Fruit fly (Drosophila melanogaster) whole organism, embryonic: ENCODE data around the gene Atg2.
A peak's percentile ranks its signal among the peaks of the same experiment; 100 is the strongest.

Experiments
- ATbp ChIP-seq: fragments of 200-800 bp; sonication (Bioruptor generic); optimal IDR thresholded peaks from 2 replicates; lab custom pipeline; 2017; ENCODE audit warnings: missing biosample characterization, mild to moderate bottlenecking, missing genetic modification characterization, missing genetic modification reagents
- Aef1 ChIP-seq: fragments of 200-800 bp; sonication (Bioruptor generic); IDR thresholded peaks from 3 replicates; pipeline ENCODE4 v1.3.6; 2022; ENCODE audit warnings: missing biosample characterization, missing genetic modification characterization
- Bdp1 ChIP-seq: fragments of 200-800 bp; sonication (Bioruptor generic); optimal IDR thresholded peaks from 3 replicates; lab custom pipeline; 2016; ENCODE audit warnings: missing biosample characterization, missing genetic modification characterization
- CG10366 ChIP-seq: fragments of 200-800 bp; sonication (Bioruptor generic); IDR thresholded peaks from 2 replicates; pipeline ENCODE4 v1.3.6; 2022; ENCODE audit warnings: missing biosample characterization, missing genetic modification characterization
- CG10431 ChIP-seq: fragments of 200-800 bp; sonication (Bioruptor generic); optimal IDR thresholded peaks from 3 replicates; lab custom pipeline; 2018; ENCODE audit warnings: missing biosample characterization, mild to moderate bottlenecking, missing genetic modification characterization
- CG11695 ChIP-seq: fragments of 200-800 bp; sonication (Bioruptor generic); IDR thresholded peaks from 3 replicates; pipeline ENCODE4 v1.3.6; 2022; ENCODE audit warnings: missing biosample characterization, missing genetic modification characterization
- CG12219 ChIP-seq: fragments of 200-800 bp; sonication (Bioruptor generic); optimal IDR thresholded peaks from 3 replicates; lab custom pipeline; 2018; ENCODE audit warnings: missing biosample characterization, mild to moderate bottlenecking, missing genetic modification characterization
- CG12391 ChIP-seq: fragments of 200-800 bp; sonication (Bioruptor generic); optimal IDR thresholded peaks from 3 replicates; lab custom pipeline; 2018; ENCODE audit warnings: missing biosample characterization, mild to moderate bottlenecking, missing genetic modification characterization, moderate library complexity
- CG12659 ChIP-seq: fragments of 200-800 bp; sonication (Bioruptor generic); optimal IDR thresholded peaks from 3 replicates; lab custom pipeline; 2017; ENCODE audit warnings: mild to moderate bottlenecking, missing biosample characterization, missing genetic modification reagents, missing genetic modification characterization
- CG13775 ChIP-seq: fragments of 200-800 bp; sonication (Bioruptor generic); optimal IDR thresholded peaks from 3 replicates; lab custom pipeline; 2017; ENCODE audit warnings: missing biosample characterization, mild to moderate bottlenecking, missing genetic modification characterization
- CG15696 ChIP-seq: fragments of 200-800 bp; sonication (Bioruptor generic); optimal IDR thresholded peaks from 2 replicates; lab custom pipeline; 2019; ENCODE audit warnings: missing biosample characterization, mild to moderate bottlenecking, missing genetic modification characterization, moderate library complexity
- CG1603 ChIP-seq: fragments of 200-800 bp; sonication (Bioruptor generic); optimal IDR thresholded peaks from 2 replicates; lab custom pipeline; 2019; ENCODE audit warnings: missing biosample characterization, mild to moderate bottlenecking, missing genetic modification characterization, moderate library complexity
- CG16813 ChIP-seq: fragments of 200-800 bp; sonication (Bioruptor generic); IDR thresholded peaks from 3 replicates; pipeline ENCODE4 v1.3.6; 2022; ENCODE audit warnings: missing biosample characterization, missing genetic modification characterization; ENCODE audit not compliant: partially characterized antibody
- CG2889 ChIP-seq: fragments of 200-800 bp; sonication (Bioruptor generic); IDR thresholded peaks from 3 replicates; pipeline ENCODE4 v1.3.6; 2022; ENCODE audit warnings: missing biosample characterization, missing genetic modification characterization
- CG32767 ChIP-seq: fragments of 200-800 bp; sonication (Bioruptor generic); IDR thresholded peaks from 2 replicates; pipeline ENCODE4 v1.3.6; 2022; ENCODE audit warnings: missing biosample characterization, missing genetic modification characterization
- CG34422 ChIP-seq: fragments of 200-800 bp; sonication (Bioruptor generic); IDR thresholded peaks from 3 replicates; pipeline ENCODE4 v1.3.6; 2022; ENCODE audit warnings: missing biosample characterization, missing genetic modification characterization
- CG3838 ChIP-seq: fragments of 200-800 bp; sonication (Bioruptor generic); optimal IDR thresholded peaks from 3 replicates; lab custom pipeline; 2016; ENCODE audit warnings: missing biosample characterization, missing genetic modification characterization
- CG4328 ChIP-seq: fragments of 200-800 bp; sonication (Bioruptor generic); optimal IDR thresholded peaks from 3 replicates; lab custom pipeline; 2017; ENCODE audit warnings: missing biosample characterization, missing genetic modification reagents, missing genetic modification characterization
- CG5245 ChIP-seq: fragments of 200-800 bp; sonication (Bioruptor generic); optimal IDR thresholded peaks from 3 replicates; lab custom pipeline; 2016; ENCODE audit warnings: missing biosample characterization, missing genetic modification characterization
- CG6654 ChIP-seq: fragments of 200-800 bp; sonication (Bioruptor generic); optimal IDR thresholded peaks from 2 replicates; lab custom pipeline; 2017; ENCODE audit warnings: missing biosample characterization, mild to moderate bottlenecking, missing genetic modification characterization
- CG7745 ChIP-seq: fragments of 200-800 bp; sonication (Bioruptor generic); optimal IDR thresholded peaks from 2 replicates; lab custom pipeline; 2018; ENCODE audit warnings: missing biosample characterization, mild to moderate bottlenecking, missing genetic modification characterization, moderate library complexity
- CG8281 ChIP-seq: fragments of 200-800 bp; sonication (Bioruptor generic); optimal IDR thresholded peaks from 2 replicates; lab custom pipeline; 2018; ENCODE audit warnings: missing biosample characterization, mild to moderate bottlenecking, missing genetic modification characterization, moderate library complexity
- Dip2 ChIP-seq: fragments of 200-800 bp; sonication (Bioruptor generic); IDR thresholded peaks from 2 replicates; pipeline ENCODE4 v1.3.6; 2022; ENCODE audit warnings: missing biosample characterization, missing genetic modification characterization
- Dp ChIP-seq: fragments of 200-800 bp; sonication (Bioruptor generic); optimal IDR thresholded peaks from 2 replicates; lab custom pipeline; 2018; ENCODE audit warnings: missing biosample characterization, mild to moderate bottlenecking, missing genetic modification characterization, moderate library complexity
- Dref ChIP-seq: fragments of 200-800 bp; sonication (Bioruptor generic); IDR thresholded peaks from 2 replicates; pipeline ENCODE4 v1.3.6; 2022; ENCODE audit warnings: missing biosample characterization, missing genetic modification characterization
- E2f1 ChIP-seq: fragments of 200-800 bp; sonication (Bioruptor generic); IDR thresholded peaks from 2 replicates; pipeline ENCODE4 v1.3.6; 2022; ENCODE audit warnings: missing biosample characterization, missing genetic modification characterization
- Mad ChIP-seq: fragments of 200-800 bp; sonication (Bioruptor generic); optimal IDR thresholded peaks from 2 replicates; lab custom pipeline; 2016; ENCODE audit warnings: missing biosample characterization, missing genetic modification characterization
- Rfx ChIP-seq: fragments of 200-800 bp; sonication (Bioruptor generic); IDR thresholded peaks from 2 replicates; pipeline ENCODE4 v1.3.6; 2022; ENCODE audit warnings: missing biosample characterization, missing genetic modification characterization
- Scr ChIP-seq: fragments of 200-800 bp; sonication (Bioruptor generic); IDR thresholded peaks from 2 replicates; pipeline ENCODE4 v1.3.6; 2022; ENCODE audit warnings: missing biosample characterization, missing genetic modification characterization; ENCODE audit not compliant: partially characterized antibody
- Side ChIP-seq: fragments of 200-800 bp; sonication (Bioruptor generic); optimal IDR thresholded peaks from 2 replicates; lab custom pipeline; 2016; ENCODE audit warnings: missing biosample characterization, missing genetic modification characterization
- Sin3A ChIP-seq: fragments of >200 bp; optimal IDR thresholded peaks from 2 replicates; lab custom pipeline; 2018
- Six4 ChIP-seq: fragments of 200-800 bp; sonication (Bioruptor generic); optimal IDR thresholded peaks from 2 replicates; lab custom pipeline; 2016; ENCODE audit warnings: missing biosample characterization, missing genetic modification characterization
- cad ChIP-seq: fragments of >200 bp; optimal IDR thresholded peaks from 2 replicates; lab custom pipeline; 2017; ENCODE audit warnings: missing biosample characterization, missing genetic modification characterization
- crp ChIP-seq, 2 experiments: fragments of 200-800 bp; sonication (Bioruptor generic); optimal IDR thresholded peaks; 2 replicates in 1 of 2; 3 replicates in 1 of 2; lab custom pipeline; 2017; ENCODE audit warnings: missing biosample characterization in 2 of 2, missing genetic modification characterization in 2 of 2, mild to moderate bottlenecking in 1 of 2, moderate library complexity in 1 of 2
- dysf ChIP-seq: fragments of 200-800 bp; sonication (Bioruptor generic); IDR thresholded peaks from 3 replicates; pipeline ENCODE4 v1.3.6; 2022; ENCODE audit warnings: missing biosample characterization, missing genetic modification characterization
- en ChIP-seq: fragments of 200-800 bp; sonication (Bioruptor generic); optimal IDR thresholded peaks from 2 replicates; lab custom pipeline; 2016; ENCODE audit warnings: missing biosample characterization, missing genetic modification characterization
- fd64A ChIP-seq: fragments of 200-800 bp; sonication (Bioruptor generic); optimal IDR thresholded peaks from 3 replicates; lab custom pipeline; 2018; ENCODE audit warnings: missing biosample characterization, mild to moderate bottlenecking, missing genetic modification characterization
- ftz-f1 ChIP-seq: fragments of 200-800 bp; sonication (Bioruptor generic); optimal IDR thresholded peaks from 2 replicates; lab custom pipeline; 2016; ENCODE audit warnings: missing biosample characterization, missing genetic modification characterization
- gem ChIP-seq: fragments of 200-800 bp; sonication (Bioruptor generic); optimal IDR thresholded peaks from 2 replicates; lab custom pipeline; 2019; ENCODE audit warnings: missing biosample characterization, mild to moderate bottlenecking, missing genetic modification characterization, moderate library complexity
- grau ChIP-seq: fragments of 200-800 bp; optimal IDR thresholded peaks from 3 replicates; lab custom pipeline; 2019; ENCODE audit warnings: missing biosample characterization, mild to moderate bottlenecking, missing genetic modification characterization, moderate library complexity
- gt ChIP-seq: fragments of 200-800 bp; sonication (Bioruptor generic); IDR thresholded peaks from 2 replicates; pipeline ENCODE4 v1.3.6; 2022; ENCODE audit warnings: missing biosample characterization, missing genetic modification characterization
- insv ChIP-seq, 2 experiments: fragments of 200-800 bp; sonication (Bioruptor generic); optimal IDR thresholded peaks; 3 replicates each; lab custom pipeline; 2016 to 2018; ENCODE audit warnings: missing biosample characterization in 2 of 2, missing genetic modification characterization in 2 of 2
- jing ChIP-seq: fragments of 200-800 bp; sonication (Bioruptor generic); optimal IDR thresholded peaks from 2 replicates; lab custom pipeline; 2018; ENCODE audit warnings: missing biosample characterization, mild to moderate bottlenecking, missing genetic modification characterization
- kni ChIP-seq: fragments of 200-800 bp; sonication (Bioruptor generic); optimal IDR thresholded peaks from 3 replicates; lab custom pipeline; 2017; ENCODE audit warnings: mild to moderate bottlenecking, missing biosample characterization, missing genetic modification reagents, missing genetic modification characterization
- lov ChIP-seq, 2 experiments: fragments of 200-800 bp in 1 of 2; fragments of >200 bp in 1 of 2; sonication (Bioruptor generic) in 1 of 2; IDR thresholded peaks in 1 of 2; optimal IDR thresholded peaks in 1 of 2; 2 replicates in 1 of 2; 3 replicates in 1 of 2; pipeline versions ENCODE4 v1.3.6 to Lab custom; 2017 to 2022; ENCODE audit warnings: missing biosample characterization in 1 of 2, missing genetic modification characterization in 1 of 2
- pho ChIP-seq: fragments of 200-800 bp; sonication (Bioruptor generic); optimal IDR thresholded peaks from 2 replicates; lab custom pipeline; 2016; ENCODE audit warnings: missing biosample characterization, missing genetic modification characterization
- ro ChIP-seq: fragments of 200-800 bp; sonication (Bioruptor generic); IDR thresholded peaks from 2 replicates; pipeline ENCODE4 v1.3.6; 2022; ENCODE audit warnings: missing biosample characterization, missing genetic modification characterization
- slbo ChIP-seq: fragments of 200-800 bp; sonication (Bioruptor generic); IDR thresholded peaks from 2 replicates; pipeline ENCODE4 v1.3.6; 2022; ENCODE audit warnings: missing biosample characterization, missing genetic modification characterization
- sug ChIP-seq: fragments of 200-800 bp; optimal IDR thresholded peaks from 2 replicates; lab custom pipeline; 2019; ENCODE audit warnings: missing biosample characterization, mild to moderate bottlenecking, missing genetic modification characterization, moderate library complexity
- tin ChIP-seq: fragments of 200-800 bp; sonication (Bioruptor generic); optimal IDR thresholded peaks from 3 replicates; lab custom pipeline; 2016; ENCODE audit warnings: missing biosample characterization, missing genetic modification characterization
- unpg ChIP-seq: fragments of 200-800 bp; sonication (Bioruptor generic); optimal IDR thresholded peaks from 3 replicates; lab custom pipeline; 2018; ENCODE audit warnings: missing biosample characterization, mild to moderate bottlenecking, missing genetic modification characterization, moderate library complexity

Atg2 gene

DNA sequence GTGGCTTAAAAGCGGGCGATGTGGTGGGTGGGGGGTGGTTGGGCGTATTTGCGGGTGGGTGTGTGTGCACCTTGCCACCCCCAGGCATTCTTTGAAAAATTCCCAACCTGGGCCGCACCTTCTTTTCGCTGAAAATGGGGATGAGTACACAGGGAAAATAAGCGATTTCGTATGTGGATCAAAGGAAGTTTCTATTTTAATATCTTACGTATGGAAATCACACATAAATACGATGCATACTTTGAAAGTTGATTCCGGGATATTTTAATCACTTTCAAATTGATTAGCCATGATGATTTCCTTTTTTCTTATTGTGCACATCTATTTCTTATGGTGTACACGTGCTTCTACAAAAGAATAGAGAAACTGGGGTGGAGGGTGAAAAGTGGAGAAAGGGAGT lies 51.2 kb downstream of the Atg2 start (continued):
- TF ChIP-seq gt, result no peak
- TF ChIP-seq kni (GFP tag; lab: Kevin White, UChicago), result no peak
- no peak for TF ChIP-seq CG34422
- peak; percentile 6 for TF ChIP-seq jing (GFP tag; lab: Kevin White, UChicago)
- TF ChIP-seq cad (GFP tag; lab: Kevin White, UChicago), result no peak
- TF ChIP-seq Rfx (GFP tag; lab: Robert Waterston, UW), result peak; percentile 45
- no peak for TF ChIP-seq Mad (GFP tag; lab: Kevin White, UChicago)
- no peak for TF ChIP-seq crp (GFP tag; optimal IDR thresholded peaks at IDR 0.05; lab: Kevin White, UChicago)
- TF ChIP-seq Bdp1 (GFP tag; lab: Kevin White, UChicago), result no peak
- TF ChIP-seq unpg, result peak; percentile 62
- peak; percentile 74 for TF ChIP-seq gem
- peak; percentile 15 for TF ChIP-seq sug
- peak; percentile 42 for TF ChIP-seq CG12219 (GFP tag; lab: Kevin White, UChicago)
- no peak for TF ChIP-seq CG6654 (GFP tag; lab: Kevin White, UChicago)
- TF ChIP-seq CG4328, result peak; percentile 40
- TF ChIP-seq CG15696 (tag; lab: Kevin White, UChicago), result no peak
- TF ChIP-seq Six4 (GFP tag; lab: Kevin White, UChicago), result peak; percentile 15
- no peak for TF ChIP-seq Dref (GFP tag; lab: Robert Waterston, UW)
- TF ChIP-seq CG5245, result no peak
- peak; percentile 39; the same call in 2 of the 3 replicates for TF ChIP-seq Aef1 (GFP tag; lab: Robert Waterston, UW)
- TF ChIP-seq insv (GFP tag; optimal IDR thresholded peaks at IDR 0.05; lab: Kevin White, UChicago), result no peak
- TF ChIP-seq fd64A (GFP tag; lab: Kevin White, UChicago), result peak; percentile 15
- TF ChIP-seq pho (GFP tag; lab: Kevin White, UChicago), result no peak
- TF ChIP-seq CG16813, result no peak
- TF ChIP-seq ATbp (GFP tag; lab: Kevin White, UChicago), result peak; percentile 75
- no peak for TF ChIP-seq Sin3A (lab: Kevin White, UChicago)
- no peak for TF ChIP-seq ftz-f1
- TF ChIP-seq CG10366 (GFP tag; lab: Robert Waterston, UW), result peak; percentile 22; the same call in 1 of the 2 replicates
- TF ChIP-seq Dip2, result no peak
- no peak for TF ChIP-seq en (GFP tag; lab: Kevin White, UChicago)
- no peak for TF ChIP-seq CG7745
- TF ChIP-seq CG12391 (tag; lab: Kevin White, UChicago), result peak; percentile 67
- TF ChIP-seq grau (tag; lab: Kevin White, UChicago), result peak; percentile 68
- no peak for TF ChIP-seq CG32767 (GFP tag; lab: Robert Waterston, UW)
- no peak for TF ChIP-seq ro (GFP tag; lab: Robert Waterston, UW)
- peak; percentile 61 for TF ChIP-seq CG11695 (GFP tag; lab: Robert Waterston, UW)
- peak; percentile 40 for TF ChIP-seq CG12659
- TF ChIP-seq CG8281 (tag; lab: Kevin White, UChicago), result peak; percentile 38
- TF ChIP-seq tin (GFP tag; lab: Kevin White, UChicago), result peak; percentile 30
- TF ChIP-seq CG2889, result 0 out of 3 replicates have a peak, but pooled peaks have one; percentile 34
- TF ChIP-seq Scr, result no peak
- TF ChIP-seq Side, result peak; percentile 9
- peak; percentile 60 for TF ChIP-seq CG1603
- peak; percentile 65 for TF ChIP-seq dysf (GFP tag; lab: Robert Waterston, UW)
- no peak for TF ChIP-seq lov (optimal IDR thresholded peaks at IDR 0.05; lab: Kevin White, UChicago)
- TF ChIP-seq lov (GFP tag; IDR thresholded peaks at IDR 0.05; lab: Robert Waterston, UW), result no peak
- TF ChIP-seq CG10431 (GFP tag; lab: Kevin White, UChicago), result no peak
- no peak for TF ChIP-seq CG3838 (GFP tag; lab: Kevin White, UChicago)
- TF ChIP-seq E2f1 (GFP tag; lab: Robert Waterston, UW), result 0 out of 2 replicates have a peak, but pooled peaks have one; percentile 29
- no peak for TF ChIP-seq Dp (GFP tag; lab: Kevin White, UChicago)
- TF ChIP-seq CG13775, result no peak
- peak; percentile 47 for TF ChIP-seq slbo (GFP tag; lab: Robert Waterston, UW)
